Fruit fly (Drosophila melanogaster): ENCODE measurements around the gene Ppn.

dm6 chr3R:28585076-28585821, 45.1 kb upstream of the Ppn start, which contains the start of gene fkh:
- TF ChIP-seq salr (GFP tag; optimal IDR thresholded peaks at IDR 0.05), result peak in 1 of 2 experiments; percentile 16
- TF ChIP-seq Met (GFP tag; optimal IDR thresholded peaks at IDR 0.05), result peak; percentile 53
- peak; percentile 55 for TF ChIP-seq OdsH (GFP tag; optimal IDR thresholded peaks at IDR 0.05)
- peak; percentile 70 for TF ChIP-seq Blimp-1 (GFP tag; optimal IDR thresholded peaks at IDR 0.05)
- peak; percentile 15 for TF ChIP-seq Ets96B (tag; optimal IDR thresholded peaks at IDR 0.05)
- peak; percentile 83 for TF ChIP-seq CG7368 (GFP tag; optimal IDR thresholded peaks at IDR 0.05)
- peak; percentile 79 for TF ChIP-seq esn (GFP tag; optimal IDR thresholded peaks at IDR 0.05)
- peak; percentile 58; the same call in 1 of the 3 replicates for TF ChIP-seq CG8119 (GFP tag; IDR thresholded peaks at IDR 0.05)
- peak; percentile 84 for TF ChIP-seq CG6163 (GFP tag; IDR thresholded peaks at IDR 0.05)
- TF ChIP-seq dac (GFP tag; optimal IDR thresholded peaks at IDR 0.05), result peak; percentile 25
- peak; percentile 81 for TF ChIP-seq CG6792 (GFP tag; optimal IDR thresholded peaks at IDR 0.05)
- no peak for TF ChIP-seq Sox15 (GFP tag; optimal IDR thresholded peaks at IDR 0.05)
- TF ChIP-seq Gug (GFP tag; IDR thresholded peaks at IDR 0.05), result no peak
- TF ChIP-seq CG6276 (GFP tag; optimal IDR thresholded peaks at IDR 0.05), result peak; percentile 12

All from whole organism, prepupa.